Fruit fly (Drosophila melanogaster): Measurements from ENCODE around the gene CG32112.

CG32112 gene

DNA sequence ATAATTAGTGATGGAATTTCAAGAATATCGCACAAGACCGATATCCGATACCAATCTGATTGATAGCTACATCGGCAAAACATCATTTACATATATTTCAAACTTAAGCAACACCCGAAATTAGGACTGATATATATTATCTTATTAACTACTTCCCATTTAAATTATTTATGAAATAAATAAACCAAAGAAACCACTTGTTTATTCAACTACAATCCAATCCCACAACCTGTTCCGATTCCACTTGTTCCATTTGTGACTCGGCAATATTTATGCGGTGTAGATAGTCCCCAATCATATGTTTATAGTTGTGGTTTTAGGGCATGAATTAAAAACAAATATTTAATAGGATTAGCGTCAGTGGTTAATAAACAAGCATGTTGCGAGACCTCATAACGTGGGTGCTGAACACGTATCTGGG lies 13.3 kb downstream of the CG32112 start, which contains the start of the genes CG10973 and Vps13D (continued):
- TF ChIP-seq CG6654 (GFP tag; optimal IDR thresholded peaks at IDR 0.05) (peak; percentile 11), sd (tag; optimal IDR thresholded peaks at IDR 0.05) (no peak), Dek (tag; optimal IDR thresholded peaks at IDR 0.05) (no peak), CG4617 (GFP tag; optimal IDR thresholded peaks at IDR 0.05; ENCODE audit: borderline replicate concordance) (peak; percentile 70), sna (GFP tag; IDR thresholded peaks at IDR 0.05; ENCODE audit: partially characterized antibody) (peak; percentile 90), kah (GFP tag; optimal IDR thresholded peaks at IDR 0.05) (peak; percentile 85), Eip74EF (GFP tag; optimal IDR thresholded peaks at IDR 0.05) (no peak), ewg (GFP tag; optimal IDR thresholded peaks at IDR 0.05) (no peak), CG11696 (GFP tag; IDR thresholded peaks at IDR 0.05) (peak; percentile 51; the same call in 1 of the 2 replicates), Tbp (GFP tag; optimal IDR thresholded peaks at IDR 0.05) (no peak), emc (GFP tag; optimal IDR thresholded peaks at IDR 0.05) (no peak), CG16863 (GFP tag; optimal IDR thresholded peaks at IDR 0.05) (peak; percentile 27), hbn (GFP tag; IDR thresholded peaks at IDR 0.05; ENCODE audit: partially characterized antibody) (peak; percentile 78; the same call in 1 of the 2 replicates), CG5180 (GFP tag; optimal IDR thresholded peaks at IDR 0.05) (no peak), Mad (GFP tag; optimal IDR thresholded peaks at IDR 0.05) (peak; percentile 28), CG17912 (GFP tag; optimal IDR thresholded peaks at IDR 0.05) (peak; percentile 75), CG16779 (GFP tag; IDR thresholded peaks at IDR 0.05) (no peak), CG30020 (tag; optimal IDR thresholded peaks at IDR 0.05) (peak; percentile 97), ci (GFP tag; IDR thresholded peaks at IDR 0.05) (no peak), hb (GFP tag; IDR thresholded peaks at IDR 0.05; ENCODE audit: partially characterized antibody) (peak; percentile 79), exex (tag; optimal IDR thresholded peaks at IDR 0.05) (no peak), eve (GFP tag; optimal IDR thresholded peaks at IDR 0.05) (peak in 1 of 2 experiments; percentile 66), E2f1 (GFP tag; IDR thresholded peaks at IDR 0.05) (no peak), sr (GFP tag; IDR thresholded peaks at IDR 0.05) (no peak), Sox100B (GFP tag; optimal IDR thresholded peaks at IDR 0.05) (peak; percentile 60), lmd (GFP tag; IDR thresholded peaks at IDR 0.05) (no peak), kni (GFP tag; optimal IDR thresholded peaks at IDR 0.05) (no peak), Sry-δ (GFP tag; optimal IDR thresholded peaks at IDR 0.05) (peak; percentile 86), MESR4 (GFP tag; optimal IDR thresholded peaks at IDR 0.05) (peak; percentile 42), lbe (GFP tag; optimal IDR thresholded peaks at IDR 0.05) (no peak), Bteb2 (GFP tag; optimal IDR thresholded peaks at IDR 0.05) (peak; percentile 27), crol (GFP tag; IDR thresholded peaks at IDR 0.05) (no peak), Dll (GFP tag; IDR thresholded peaks at IDR 0.05; ENCODE audit: partially characterized antibody) (peak; percentile 95), CG1603 (tag; optimal IDR thresholded peaks at IDR 0.05) (peak; percentile 97), CG18011 (GFP tag; optimal IDR thresholded peaks at IDR 0.05) (peak; percentile 53), CG7963 (GFP tag; IDR thresholded peaks at IDR 0.05; ENCODE audit: partially characterized antibody) (peak; percentile 64), CG13424 (tag; optimal IDR thresholded peaks at IDR 0.05) (peak; percentile 80), CG8290 (GFP tag; optimal IDR thresholded peaks at IDR 0.05) (peak; percentile 32), CG8290 (tag; optimal IDR thresholded peaks at IDR 0.05) (no peak), CG7786 (GFP tag; optimal IDR thresholded peaks at IDR 0.05) (no peak), insv (GFP tag; optimal IDR thresholded peaks at IDR 0.05) (peak in 1 of 2 experiments; percentile 64), Sox102F (GFP tag; optimal IDR thresholded peaks at IDR 0.05) (no peak), CG13894 (tag; optimal IDR thresholded peaks at IDR 0.05) (no peak), Fer3 (tag; optimal IDR thresholded peaks at IDR 0.05) (no peak), Hsf (GFP tag; optimal IDR thresholded peaks at IDR 0.05) (peak; percentile 52), z (GFP tag; IDR thresholded peaks at IDR 0.05) (no peak), CG15269 (tag; optimal IDR thresholded peaks at IDR 0.05) (no peak), MTF-1 (GFP tag; optimal IDR thresholded peaks at IDR 0.05; ENCODE audit: borderline replicate concordance) (peak; percentile 84), CG15696 (tag; optimal IDR thresholded peaks at IDR 0.05) (no peak), CG8089 (GFP tag; optimal IDR thresholded peaks at IDR 0.05) (no peak)
